Fruit fly (Drosophila melanogaster): ENCODE measurements around the gene CG14563.
A peak's percentile ranks its signal among the peaks of the same experiment; 100 is the strongest.

Gene CG14563

DNA sequence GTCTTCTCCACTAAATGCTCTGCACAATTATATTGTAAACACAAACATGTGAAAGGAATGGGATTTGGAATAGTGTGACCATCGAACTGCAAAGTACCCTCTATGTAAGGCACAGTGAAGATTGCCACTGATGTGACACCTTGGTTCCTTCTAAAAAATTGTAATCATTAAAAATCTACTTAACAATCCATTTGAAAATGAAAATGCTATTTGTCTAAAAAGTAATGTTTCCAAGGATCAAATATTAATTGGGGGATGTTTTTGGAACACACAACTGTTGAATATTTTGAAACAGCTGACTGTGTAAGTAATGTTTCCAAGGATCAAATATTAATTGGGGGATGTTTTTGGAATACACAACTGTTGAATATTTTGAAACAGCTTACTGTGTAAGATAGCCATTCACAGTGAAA is 14.0 kb downstream of the CG14563 start, which contains the start of gene CG32448 (continued):
- peak; percentile 47 for TF ChIP-seq HmgD (GFP tag; optimal IDR thresholded peaks at IDR 0.05)
- TF ChIP-seq Hand (GFP tag; optimal IDR thresholded peaks at IDR 0.05): no peak
- TF ChIP-seq Abd-B (GFP tag; optimal IDR thresholded peaks at IDR 0.05): peak; percentile 39
- TF ChIP-seq bcd (GFP tag; optimal IDR thresholded peaks at IDR 0.05): peak; percentile 36
- peak; percentile 35 for TF ChIP-seq emc (GFP tag; optimal IDR thresholded peaks at IDR 0.05)
- TF ChIP-seq chif (GFP tag; optimal IDR thresholded peaks at IDR 0.05): peak; percentile 26 to 74
- peak; percentile 50 for TF ChIP-seq az2 (GFP tag; optimal IDR thresholded peaks at IDR 0.05)
- peak; percentile 59 for TF ChIP-seq ems (GFP tag; optimal IDR thresholded peaks at IDR 0.05)
- no peak for TF ChIP-seq cg (GFP tag; optimal IDR thresholded peaks at IDR 0.05)
- peak; percentile 56 for TF ChIP-seq oc (tag; optimal IDR thresholded peaks at IDR 0.05)
- TF ChIP-seq Mes4 (GFP tag; optimal IDR thresholded peaks at IDR 0.05): peak; percentile 32
- no peak for TF ChIP-seq inv (GFP tag; IDR thresholded peaks at IDR 0.05; ENCODE audit: partially characterized antibody)
- peak; percentile 61 for TF ChIP-seq CG31224 (GFP tag; IDR thresholded peaks at IDR 0.05)
- no peak for TF ChIP-seq Vsx1 (GFP tag; optimal IDR thresholded peaks at IDR 0.05)
- TF ChIP-seq tx (GFP tag; optimal IDR thresholded peaks at IDR 0.05): peak; percentile 61
- TF ChIP-seq esg (GFP tag; conservative IDR thresholded peaks at IDR 0.05): peak; percentile 54
- TF ChIP-seq ewg (GFP tag; optimal IDR thresholded peaks at IDR 0.05): peak; percentile 1
- TF ChIP-seq CG15269 (tag; optimal IDR thresholded peaks at IDR 0.05): peak; percentile 56
- TF ChIP-seq lilli (GFP tag; optimal IDR thresholded peaks at IDR 0.05): peak; percentile 77
- TF ChIP-seq gfzf (GFP tag; optimal IDR thresholded peaks at IDR 0.05): peak; percentile 65
- peak; percentile 3 for TF ChIP-seq lbe (GFP tag; optimal IDR thresholded peaks at IDR 0.05)
- no peak for TF ChIP-seq Rx (GFP tag; IDR thresholded peaks at IDR 0.05)
- TF ChIP-seq CG7357 (GFP tag; IDR thresholded peaks at IDR 0.05): peak; percentile 56; the same call in 1 of the 3 replicates
- TF ChIP-seq CG34224 (GFP tag; IDR thresholded peaks at IDR 0.05; ENCODE audit: partially characterized antibody): no peak
- peak; percentile 62 for TF ChIP-seq phol (tag; optimal IDR thresholded peaks at IDR 0.05)
- TF ChIP-seq CG16863 (GFP tag; optimal IDR thresholded peaks at IDR 0.05): peak; percentile 38
- peak; percentile 45 for TF ChIP-seq Atf3 (GFP tag; optimal IDR thresholded peaks at IDR 0.05)
- no peak for TF ChIP-seq usp (GFP tag; optimal IDR thresholded peaks at IDR 0.05)
- TF ChIP-seq Ptx1 (GFP tag; IDR thresholded peaks at IDR 0.05): peak; percentile 79
- TF ChIP-seq CG12104 (GFP tag; optimal IDR thresholded peaks at IDR 0.05): no peak
- 0 out of 2 replicates have a peak, but pooled peaks have one; percentile 30 for TF ChIP-seq CG43689 (GFP tag; IDR thresholded peaks at IDR 0.05)
- peak; percentile 29 for TF ChIP-seq Dek (tag; optimal IDR thresholded peaks at IDR 0.05)
- TF ChIP-seq CG2120 (GFP tag; optimal IDR thresholded peaks at IDR 0.05): peak; percentile 84
- no peak for TF ChIP-seq CG10431 (GFP tag; optimal IDR thresholded peaks at IDR 0.05)
- TF ChIP-seq Blimp-1 (GFP tag; optimal IDR thresholded peaks at IDR 0.05): peak; percentile 28
- TF ChIP-seq CG9609 (GFP tag; optimal IDR thresholded peaks at IDR 0.05): peak; percentile 58
- TF ChIP-seq nmo (GFP tag; optimal IDR thresholded peaks at IDR 0.05): peak; percentile 57
- TF ChIP-seq Hr3 (GFP tag; optimal IDR thresholded peaks at IDR 0.05): peak; percentile 35
- TF ChIP-seq hth (optimal IDR thresholded peaks at IDR 0.05): no peak
- TF ChIP-seq Hr51 (GFP tag; optimal IDR thresholded peaks at IDR 0.05): peak; percentile 40 to 67
- TF ChIP-seq CG17568 (GFP tag; optimal IDR thresholded peaks at IDR 0.05): no peak
- peak; percentile 76 for TF ChIP-seq dm (GFP tag; optimal IDR thresholded peaks at IDR 0.05)
- TF ChIP-seq Fer2 (tag; optimal IDR thresholded peaks at IDR 0.05): no peak
- TF ChIP-seq HHEX (GFP tag; optimal IDR thresholded peaks at IDR 0.05): peak; percentile 30
- no peak for TF ChIP-seq ab (GFP tag; optimal IDR thresholded peaks at IDR 0.05)
- no peak for TF ChIP-seq amos (GFP tag; IDR thresholded peaks at IDR 0.05; ENCODE audit: partially characterized antibody)
- peak; percentile 53; the same call in 1 of the 2 replicates for TF ChIP-seq HLH3B (GFP tag; IDR thresholded peaks at IDR 0.05)
- peak; percentile 16 for TF ChIP-seq ERR (GFP tag; optimal IDR thresholded peaks at IDR 0.05)
- TF ChIP-seq knrl (GFP tag; IDR thresholded peaks at IDR 0.05; ENCODE audit: partially characterized antibody): 0 out of 3 replicates have a peak, but pooled peaks have one; percentile 9
- peak; percentile 30 for TF ChIP-seq NC2α (GFP tag; optimal IDR thresholded peaks at IDR 0.05)

All from whole organism, embryonic.